Fruit fly (Drosophila melanogaster): ENCODE results near the gene okr.
A peak's percentile ranks its signal among the peaks of the same experiment; 100 is the strongest.

Gene okr

dm6 chr2L:3012780-3013179, 20.2 kb upstream of the okr start (continued):
- TF ChIP-seq dysf (GFP tag; IDR thresholded peaks at IDR 0.05) (peak; percentile 59; the same call in 2 of the 3 replicates), Neu2 (GFP tag; optimal IDR thresholded peaks at IDR 0.05; ENCODE audit: borderline replicate concordance) (no peak), Optix (GFP tag; IDR thresholded peaks at IDR 0.05) (no peak), Hand (GFP tag; optimal IDR thresholded peaks at IDR 0.05) (no peak), usp (GFP tag; optimal IDR thresholded peaks at IDR 0.05) (no peak), CG18476 (GFP tag; optimal IDR thresholded peaks at IDR 0.05) (no peak), MTF-1 (GFP tag; optimal IDR thresholded peaks at IDR 0.05; ENCODE audit: borderline replicate concordance) (no peak), peb (GFP tag; IDR thresholded peaks at IDR 0.05) (no peak), CG10321 (GFP tag; IDR thresholded peaks at IDR 0.05) (no peak), rib (GFP tag; IDR thresholded peaks at IDR 0.05) (no peak), ATbp (GFP tag; optimal IDR thresholded peaks at IDR 0.05) (no peak), Nf-YA (GFP tag; IDR thresholded peaks at IDR 0.05) (no peak), CG3163 (GFP tag; optimal IDR thresholded peaks at IDR 0.05) (no peak), ttk (GFP tag; IDR thresholded peaks at IDR 0.05) (0 out of 2 replicates have a peak, but pooled peaks have one; percentile 23), CG8290 (GFP tag; optimal IDR thresholded peaks at IDR 0.05) (no peak), CG8290 (tag; optimal IDR thresholded peaks at IDR 0.05) (no peak), CG9727 (GFP tag; optimal IDR thresholded peaks at IDR 0.05) (peak; percentile 35), CG14441 (GFP tag; IDR thresholded peaks at IDR 0.05) (peak; percentile 23; the same call in 1 of the 2 replicates), gem (tag; optimal IDR thresholded peaks at IDR 0.05) (no peak), yki (optimal IDR thresholded peaks at IDR 0.05) (no peak), dm (GFP tag; optimal IDR thresholded peaks at IDR 0.05) (no peak), CG7928 (GFP tag; optimal IDR thresholded peaks at IDR 0.05) (no peak), Gsc (GFP tag; IDR thresholded peaks at IDR 0.05) (no peak), jing (GFP tag; optimal IDR thresholded peaks at IDR 0.05) (no peak), toy (GFP tag; IDR thresholded peaks at IDR 0.05) (no peak), btn (GFP tag; optimal IDR thresholded peaks at IDR 0.05) (no peak), Stat92E (GFP tag; optimal IDR thresholded peaks at IDR 0.05) (no peak), E2f1 (GFP tag; IDR thresholded peaks at IDR 0.05) (no peak), Oli (tag; optimal IDR thresholded peaks at IDR 0.05) (peak; percentile 43), CG8388 (GFP tag; optimal IDR thresholded peaks at IDR 0.05) (peak; percentile 29), Bdp1 (GFP tag; optimal IDR thresholded peaks at IDR 0.05) (no peak), CG2712 (tag; optimal IDR thresholded peaks at IDR 0.05) (peak; percentile 53)

- no peak for TF ChIP-seq ERR (GFP tag; optimal IDR thresholded peaks at IDR 0.05)
- TF ChIP-seq CG12942 (GFP tag; optimal IDR thresholded peaks at IDR 0.05): no peak
- TF ChIP-seq Xrp1 (GFP tag; IDR thresholded peaks at IDR 0.05): 0 out of 2 replicates have a peak, but pooled peaks have one; percentile 18
- TF ChIP-seq D19A (tag; optimal IDR thresholded peaks at IDR 0.05): peak; percentile 32
- TF ChIP-seq bsh (GFP tag; optimal IDR thresholded peaks at IDR 0.05): peak in 1 of 2 experiments; percentile 17
- TF ChIP-seq Nf-YB (GFP tag; optimal IDR thresholded peaks at IDR 0.05): no peak
- TF ChIP-seq exex (tag; optimal IDR thresholded peaks at IDR 0.05): no peak
- TF ChIP-seq CG10431 (GFP tag; optimal IDR thresholded peaks at IDR 0.05): no peak
- peak; percentile 47 for TF ChIP-seq nom (GFP tag; optimal IDR thresholded peaks at IDR 0.05)
Measured at dm6 chr2L:3011484-3011883, 18.9 kb upstream of the okr start.

- no peak for TF ChIP-seq CG4730 (GFP tag; IDR thresholded peaks at IDR 0.05)
- TF ChIP-seq CG34376 (GFP tag; optimal IDR thresholded peaks at IDR 0.05): no peak
- TF ChIP-seq CG11723 (GFP tag; optimal IDR thresholded peaks at IDR 0.05): no peak
- no peak for TF ChIP-seq CG8089 (GFP tag; optimal IDR thresholded peaks at IDR 0.05)
- no peak for TF ChIP-seq al (GFP tag; IDR thresholded peaks at IDR 0.05)
- no peak for TF ChIP-seq sr (GFP tag; IDR thresholded peaks at IDR 0.05)
- TF ChIP-seq CG4282 (GFP tag; optimal IDR thresholded peaks at IDR 0.05): no peak
- no peak for TF ChIP-seq unpg (GFP tag; optimal IDR thresholded peaks at IDR 0.05)
- no peak for TF ChIP-seq ind (GFP tag; optimal IDR thresholded peaks at IDR 0.05)
- no peak for TF ChIP-seq CG8765 (GFP tag; IDR thresholded peaks at IDR 0.05)
Measured at dm6 chr2L:3009438-3009837, 16.9 kb upstream of the okr start.
